Fruit fly (Drosophila melanogaster): ENCODE data around the gene Pxt.

Pxt gene

dm6 chr3R:17718760-17719625, at the start of gene Pxt:
Gene Pxt, plus strand, starts transcription at chr3R:17719454.
- TF ChIP-seq CG8478 (optimal IDR thresholded peaks at IDR 0.05): no peak
- no peak for TF ChIP-seq EcR (GFP tag; optimal IDR thresholded peaks at IDR 0.05)
- no peak for TF ChIP-seq pan (optimal IDR thresholded peaks at IDR 0.05)
- no peak for TF ChIP-seq usp (GFP tag; optimal IDR thresholded peaks at IDR 0.05)
- no peak for TF ChIP-seq psq (optimal IDR thresholded peaks at IDR 0.05)
- no peak for TF ChIP-seq Dll (optimal IDR thresholded peaks at IDR 0.05)

DNA sequence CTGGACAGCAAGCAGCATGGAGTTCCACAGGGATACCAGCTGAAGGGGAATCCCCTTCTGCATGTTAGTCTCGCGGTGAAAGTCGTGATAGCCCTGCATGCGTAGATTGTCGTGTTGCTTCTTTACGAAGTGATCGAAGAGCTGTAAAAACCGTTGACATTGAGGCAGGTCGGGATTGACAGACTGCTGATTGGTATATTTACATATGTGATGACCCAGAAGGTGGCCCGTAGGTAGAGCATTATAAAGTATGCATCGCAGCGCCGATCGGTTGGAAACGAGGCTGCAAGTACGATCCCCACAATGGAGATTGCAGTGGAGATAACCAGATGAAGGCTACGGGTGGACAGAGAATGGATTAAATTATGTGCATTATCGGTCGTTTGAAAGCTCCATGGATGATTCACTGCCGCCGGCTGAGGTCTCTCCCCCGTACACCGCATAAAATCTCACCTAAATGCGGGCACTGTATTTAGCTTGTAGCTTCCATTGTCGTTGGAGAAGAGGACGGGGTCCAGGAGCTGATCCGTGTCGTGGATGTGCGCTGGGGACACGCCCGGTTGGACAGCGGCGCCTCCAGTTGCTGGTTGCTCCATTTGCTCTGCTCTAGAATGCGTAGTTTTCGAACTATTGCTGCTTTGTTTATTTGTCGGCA, 48.9 kb upstream of the Pxt start:
- TF ChIP-seq Dll (optimal IDR thresholded peaks at IDR 0.05) (no peak), EcR (GFP tag; optimal IDR thresholded peaks at IDR 0.05) (no peak), psq (optimal IDR thresholded peaks at IDR 0.05) (no peak), pan (optimal IDR thresholded peaks at IDR 0.05) (no peak), CG8478 (optimal IDR thresholded peaks at IDR 0.05) (no peak), usp (GFP tag; optimal IDR thresholded peaks at IDR 0.05) (no peak)

- TF ChIP-seq CG8478 (optimal IDR thresholded peaks at IDR 0.05) (no peak), usp (GFP tag; optimal IDR thresholded peaks at IDR 0.05) (no peak), EcR (GFP tag; optimal IDR thresholded peaks at IDR 0.05) (no peak), pan (optimal IDR thresholded peaks at IDR 0.05) (no peak), psq (optimal IDR thresholded peaks at IDR 0.05) (no peak), Dll (optimal IDR thresholded peaks at IDR 0.05) (no peak)
These were observed 48.4 kb upstream of the Pxt start, which contains the start of the genes CG7523 and Mps1 for dm6 chr3R:17670857-17671336. Gene CG7523, minus strand, starts transcription at chr3R:17670895. Gene Mps1, plus strand, starts transcription at chr3R:17671271.

dm6 chr3R:17678138-17678873, 40.9 kb upstream of the Pxt start:
- no peak for TF ChIP-seq Dll (optimal IDR thresholded peaks at IDR 0.05)
- peak in 1 of 2 experiments; percentile 51 for TF ChIP-seq EcR (GFP tag; optimal IDR thresholded peaks at IDR 0.05)

- no peak for TF ChIP-seq EcR (GFP tag; optimal IDR thresholded peaks at IDR 0.05)
- TF ChIP-seq Dll (optimal IDR thresholded peaks at IDR 0.05): no peak
- no peak for TF ChIP-seq psq (optimal IDR thresholded peaks at IDR 0.05)
- no peak for TF ChIP-seq usp (GFP tag; optimal IDR thresholded peaks at IDR 0.05)
These were observed 39.8 kb upstream of the Pxt start for dm6 chr3R:17679368-17679997.

dm6 chr3R:17680268-17680638, 39.0 kb upstream of the Pxt start:
- TF ChIP-seq usp (GFP tag; optimal IDR thresholded peaks at IDR 0.05): no peak
- no peak for TF ChIP-seq psq (optimal IDR thresholded peaks at IDR 0.05)
- TF ChIP-seq Dll (optimal IDR thresholded peaks at IDR 0.05): no peak
- no peak for TF ChIP-seq pan (optimal IDR thresholded peaks at IDR 0.05)
- peak; percentile 83 to 85 for TF ChIP-seq EcR (GFP tag; optimal IDR thresholded peaks at IDR 0.05)
- TF ChIP-seq CG8478 (optimal IDR thresholded peaks at IDR 0.05): no peak

- TF ChIP-seq Dll (optimal IDR thresholded peaks at IDR 0.05) (no peak), EcR (GFP tag; optimal IDR thresholded peaks at IDR 0.05) (no peak), pan (optimal IDR thresholded peaks at IDR 0.05) (no peak), CG8478 (optimal IDR thresholded peaks at IDR 0.05) (no peak), usp (GFP tag; optimal IDR thresholded peaks at IDR 0.05) (no peak), psq (optimal IDR thresholded peaks at IDR 0.05) (no peak)
These were observed 38.5 kb upstream of the Pxt start for dm6 chr3R:17680639-17681302.

dm6 chr3R:17681611-17682243, 37.5 kb upstream of the Pxt start:
- no peak for TF ChIP-seq CG8478 (optimal IDR thresholded peaks at IDR 0.05)
- no peak for TF ChIP-seq pan (optimal IDR thresholded peaks at IDR 0.05)

dm6 chr3R:17682244-17682773, 36.9 kb upstream of the Pxt start, which contains the start of the genes alt and CG7655:
Gene alt, minus strand, starts transcription at chr3R:17682515.
Gene CG7655, plus strand, starts transcription at chr3R:17682669.
- TF ChIP-seq psq (optimal IDR thresholded peaks at IDR 0.05) (no peak), usp (GFP tag; optimal IDR thresholded peaks at IDR 0.05) (no peak), EcR (GFP tag; optimal IDR thresholded peaks at IDR 0.05) (no peak), CG8478 (optimal IDR thresholded peaks at IDR 0.05) (no peak), Dll (optimal IDR thresholded peaks at IDR 0.05) (no peak), pan (optimal IDR thresholded peaks at IDR 0.05) (no peak)

- TF ChIP-seq pan (optimal IDR thresholded peaks at IDR 0.05) (no peak), usp (GFP tag; optimal IDR thresholded peaks at IDR 0.05) (no peak), EcR (GFP tag; optimal IDR thresholded peaks at IDR 0.05) (no peak), Dll (optimal IDR thresholded peaks at IDR 0.05) (no peak), CG8478 (optimal IDR thresholded peaks at IDR 0.05) (no peak), psq (optimal IDR thresholded peaks at IDR 0.05) (no peak)
These were observed 34.4 kb upstream of the Pxt start, which contains the start of the genes CG31251 and CG31360 for dm6 chr3R:17684854-17685253. Gene CG31251, minus strand, starts transcription at chr3R:17684915. Gene CG31360, plus strand, starts transcription at chr3R:17685097.
